Worm (Caenorhabditis elegans): ENCODE measurements around the gene ipla-5.
A peak's percentile ranks its signal among the peaks of the same experiment; 100 is the strongest.

ce11 chrIV:8762471-8762870, 47.4 kb downstream of the ipla-5 start:
- no peak for TF ChIP-seq nhr-12 (tag; optimal IDR thresholded peaks at IDR 0.05)
- TF ChIP-seq egl-27 (tag; optimal IDR thresholded peaks at IDR 0.05): no peak
- TF ChIP-seq skn-1 (tag; optimal IDR thresholded peaks at IDR 0.05): no peak
- TF ChIP-seq lin-39 (tag; optimal IDR thresholded peaks at IDR 0.05): no peak
- TF ChIP-seq elt-3 (tag; optimal IDR thresholded peaks at IDR 0.05): no peak
- no peak for TF ChIP-seq unc-39 (tag; optimal IDR thresholded peaks at IDR 0.05)
- no peak for TF ChIP-seq ama-1 (optimal IDR thresholded peaks at IDR 0.05)
- no peak for TF ChIP-seq snpc-4 (tag; optimal IDR thresholded peaks at IDR 0.05)
- peak; percentile 49 for TF ChIP-seq F13H6.1 (tag; optimal IDR thresholded peaks at IDR 0.05)
